Worm (Caenorhabditis elegans) whole organism, young adult: Measurements from ENCODE around the gene Y37A1A.3.

Source experiments
- B0035.1 ChIP-seq: sonication (generic microtip); optimal IDR thresholded peaks from 2 replicates; lab custom pipeline; 2016; ENCODE audit warnings: missing genetic modification characterization, mild to moderate bottlenecking, missing compliant biosample characterization, missing genotype, missing genetic modification reagents
- F55B11.4 ChIP-seq: sonication (generic microtip); optimal IDR thresholded peaks from 2 replicates; lab custom pipeline; 2016; ENCODE audit warnings: missing compliant biosample characterization, missing genetic modification characterization, borderline replicate concordance; ENCODE audit not compliant: insufficient read depth
- Y56A3A.18 ChIP-seq: fragments of 200-800 bp; sonication (Bioruptor generic); IDR thresholded peaks from 2 replicates; pipeline ENCODE4 v1.3.6; 2022; ENCODE audit warnings: missing genetic modification reagents, missing genetic modification characterization, missing compliant biosample characterization
- ama-1 ChIP-seq, 3 experiments: fragments of 150-350 bp in 1 of 3; sonication (generic microtip) in 2 of 3; optimal IDR thresholded peaks; 2 replicates each; lab custom pipeline; 2014 to 2018; ENCODE audit warnings: missing biosample characterization in 2 of 3, missing genetic modification characterization in 2 of 3, missing genetic modification reagents in 2 of 3
- aptf-2 ChIP-seq: fragments of 200-800 bp; sonication (Bioruptor generic); conservative IDR thresholded peaks from 2 replicates; pipeline ENCODE4 v1.3.6; 2022; ENCODE audit warnings: missing genetic modification reagents, missing genetic modification characterization, missing compliant biosample characterization
- attf-3 ChIP-seq: fragments of 200-800 bp; sonication (Bioruptor generic); conservative IDR thresholded peaks from 2 replicates; pipeline ENCODE4 v1.3.6; 2022; ENCODE audit warnings: missing genetic modification reagents, missing genetic modification characterization, missing compliant biosample characterization
- dpff-1 ChIP-seq: sonication (generic microtip); optimal IDR thresholded peaks from 2 replicates; lab custom pipeline; 2017; ENCODE audit warnings: mild to moderate bottlenecking, missing genetic modification characterization, missing compliant biosample characterization
- efl-1 ChIP-seq: fragments of 150-350 bp; optimal IDR thresholded peaks from 2 replicates; lab custom pipeline; 2014; ENCODE audit warnings: missing biosample characterization, missing genetic modification reagents, missing genetic modification characterization
- lag-1 ChIP-seq: fragments of 200-800 bp; sonication (Bioruptor generic); IDR thresholded peaks from 2 replicates; pipeline ENCODE4 v1.3.6; 2022; ENCODE audit warnings: missing genetic modification reagents, missing genetic modification characterization, missing compliant biosample characterization
- madf-6 ChIP-seq: fragments of 200-800 bp; sonication (Bioruptor generic); IDR thresholded peaks from 2 replicates; pipeline ENCODE4 v1.3.6; 2022; ENCODE audit warnings: missing genetic modification reagents, missing genetic modification characterization, missing compliant biosample characterization
- sdz-38 ChIP-seq: sonication (generic microtip); optimal IDR thresholded peaks from 2 replicates; lab custom pipeline; 2016; ENCODE audit warnings: missing genotype, missing genetic modification characterization, missing compliant biosample characterization
- snpc-4 ChIP-seq, 5 experiments: fragments of 150-350 bp in 1 of 5; sonication (generic microtip) in 4 of 5; optimal IDR thresholded peaks; 2 replicates each; lab custom pipeline; 2014 to 2018; ENCODE audit warnings: missing genetic modification characterization in 5 of 5, missing biosample characterization in 3 of 5, antibody characterized with exemption in 2 of 5, mild to moderate bottlenecking in 2 of 5, missing compliant biosample characterization in 2 of 5, missing genotype in 2 of 5, moderate library complexity in 2 of 5, missing genetic modification reagents in 1 of 5
- tbx-9 ChIP-seq: sonication (generic microtip); optimal IDR thresholded peaks from 2 replicates; lab custom pipeline; 2016; ENCODE audit warnings: borderline replicate concordance, missing genetic modification characterization, inconsistent platforms, missing compliant biosample characterization
- unc-62 ChIP-seq: fragments of 150-350 bp; optimal IDR thresholded peaks from 2 replicates; lab custom pipeline; 2014; ENCODE audit warnings: missing biosample characterization, missing genetic modification reagents, missing genetic modification characterization

DNA sequence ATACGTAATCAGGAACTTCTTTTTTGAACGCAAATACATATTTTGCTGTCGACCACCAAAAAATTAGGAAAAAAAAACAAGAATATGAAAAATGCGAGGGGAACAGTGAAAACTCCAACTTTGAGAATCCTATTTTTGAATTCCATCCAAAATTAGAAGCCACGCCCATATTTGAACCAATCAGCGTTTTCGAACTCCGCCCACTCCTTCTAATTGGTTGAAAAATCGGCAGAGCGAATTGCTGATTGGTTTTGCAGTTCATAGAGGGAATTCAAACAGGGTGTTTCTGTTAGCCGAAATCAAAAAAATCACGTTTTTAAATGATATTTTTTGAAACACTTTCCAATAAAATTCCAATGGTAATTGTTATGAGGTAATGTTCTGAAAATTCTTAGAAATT, 23.9 kb downstream of the Y37A1A.3 start:
- TF ChIP-seq Y56A3A.18 (GFP tag; lab: Robert Waterston, UW) = no peak
- TF ChIP-seq sdz-38 (tag; lab: Kevin White, UChicago) = no peak
- TF ChIP-seq B0035.1 = no peak
- TF ChIP-seq ama-1 (optimal IDR thresholded peaks at IDR 0.05; lab: Kevin White, UChicago) = no peak
- no peak for TF ChIP-seq ama-1 (GFP tag; optimal IDR thresholded peaks at IDR 0.05; lab: Kevin White, UChicago)
- TF ChIP-seq madf-6 (GFP tag; lab: Robert Waterston, UW) = no peak
- TF ChIP-seq lag-1 (GFP tag; lab: Robert Waterston, UW) = no peak
- no peak for TF ChIP-seq aptf-2 (GFP tag; lab: Robert Waterston, UW)
- no peak for TF ChIP-seq unc-62 (GFP tag; lab: Kevin White, UChicago)
- TF ChIP-seq attf-3 (GFP tag; lab: Robert Waterston, UW) = no peak
- TF ChIP-seq snpc-4 (GFP tag; optimal IDR thresholded peaks at IDR 0.05; lab: Kevin White, UChicago) = no peak
- TF ChIP-seq snpc-4 (tag; optimal IDR thresholded peaks at IDR 0.05; lab: Kevin White, UChicago) = no peak
- no peak for TF ChIP-seq tbx-9 (tag; lab: Kevin White, UChicago)
- TF ChIP-seq F55B11.4 = no peak
- no peak for TF ChIP-seq efl-1 (GFP tag; lab: Kevin White, UChicago)
- no peak for TF ChIP-seq dpff-1 (tag; lab: Kevin White, UChicago)
